Fruit fly (Drosophila melanogaster) whole organism, embryonic: Measurements from ENCODE around the gene sesB.

Experiments
- Atf6 ChIP-seq: fragments of 200-800 bp; sonication (Bioruptor generic); IDR thresholded peaks from 2 replicates; pipeline ENCODE4 v1.3.6; 2022; ENCODE audit warnings: missing biosample characterization, missing genetic modification characterization
- CG11247 ChIP-seq: fragments of 200-800 bp; sonication (Bioruptor generic); IDR thresholded peaks from 2 replicates; pipeline ENCODE4 v1.3.6; 2022; ENCODE audit warnings: missing biosample characterization, missing genetic modification characterization
- CG13775 ChIP-seq: fragments of 200-800 bp; sonication (Bioruptor generic); optimal IDR thresholded peaks from 3 replicates; lab custom pipeline; 2017; ENCODE audit warnings: missing biosample characterization, mild to moderate bottlenecking, missing genetic modification characterization
- CG14667 ChIP-seq: fragments of 200-800 bp; sonication (Bioruptor generic); IDR thresholded peaks from 2 replicates; pipeline ENCODE4 v1.3.6; 2022; ENCODE audit warnings: missing biosample characterization, missing genetic modification characterization
- CG1602 ChIP-seq: fragments of 200-800 bp; sonication (Bioruptor generic); optimal IDR thresholded peaks from 3 replicates; lab custom pipeline; 2016; ENCODE audit warnings: missing biosample characterization, missing genetic modification characterization
- CG17568 ChIP-seq: fragments of 200-800 bp; sonication (Bioruptor generic); optimal IDR thresholded peaks from 2 replicates; lab custom pipeline; 2018; ENCODE audit warnings: missing biosample characterization, mild to moderate bottlenecking, missing genetic modification characterization, moderate library complexity
- CG18011 ChIP-seq: fragments of 200-800 bp; sonication (Bioruptor generic); optimal IDR thresholded peaks from 2 replicates; lab custom pipeline; 2017; ENCODE audit warnings: missing biosample characterization, missing genetic modification characterization, mild to moderate bottlenecking, moderate library complexity, missing genotype
- CG2875 ChIP-seq: fragments of 200-800 bp; sonication (Bioruptor generic); optimal IDR thresholded peaks from 2 replicates; lab custom pipeline; 2017; ENCODE audit warnings: missing biosample characterization, mild to moderate bottlenecking, missing genetic modification characterization, missing genetic modification reagents
- CG3281 ChIP-seq: fragments of 200-800 bp; sonication (Bioruptor generic); optimal IDR thresholded peaks from 3 replicates; lab custom pipeline; 2017; ENCODE audit warnings: missing biosample characterization, mild to moderate bottlenecking, missing genetic modification characterization
- CG33557 ChIP-seq: fragments of 200-800 bp; sonication (Bioruptor generic); optimal IDR thresholded peaks from 2 replicates; lab custom pipeline; 2019; ENCODE audit warnings: missing biosample characterization, mild to moderate bottlenecking, missing genetic modification characterization, moderate library complexity
- CG43689 ChIP-seq: fragments of 200-800 bp; sonication (Bioruptor generic); IDR thresholded peaks from 2 replicates; pipeline ENCODE4 v1.3.6; 2022; ENCODE audit warnings: missing biosample characterization, missing genetic modification characterization
- CG4707 ChIP-seq: fragments of 200-800 bp; sonication (Bioruptor generic); optimal IDR thresholded peaks from 2 replicates; lab custom pipeline; 2018; ENCODE audit warnings: missing biosample characterization, mild to moderate bottlenecking, missing genetic modification characterization, moderate library complexity
- CG6175 ChIP-seq: fragments of 200-800 bp; sonication (Bioruptor generic); IDR thresholded peaks from 3 replicates; pipeline ENCODE4 v1.3.6; 2022; ENCODE audit warnings: missing biosample characterization, missing genetic modification characterization
- CG6813 ChIP-seq: fragments of 200-800 bp; sonication (Bioruptor generic); optimal IDR thresholded peaks from 2 replicates; lab custom pipeline; 2017; ENCODE audit warnings: missing biosample characterization, missing genetic modification characterization, mild to moderate bottlenecking, moderate library complexity, missing genetic modification reagents
- CG7987 ChIP-seq: fragments of 200-800 bp; sonication (Bioruptor generic); optimal IDR thresholded peaks from 2 replicates; lab custom pipeline; 2018; ENCODE audit warnings: missing biosample characterization, mild to moderate bottlenecking, missing genetic modification characterization, moderate library complexity
- CG8281 ChIP-seq: fragments of 200-800 bp; sonication (Bioruptor generic); optimal IDR thresholded peaks from 2 replicates; lab custom pipeline; 2018; ENCODE audit warnings: missing biosample characterization, mild to moderate bottlenecking, missing genetic modification characterization, moderate library complexity
- Chrac-16 ChIP-seq: fragments of 200-800 bp; sonication (Bioruptor generic); optimal IDR thresholded peaks from 3 replicates; lab custom pipeline; 2016; ENCODE audit warnings: missing biosample characterization, missing genetic modification characterization
- Deaf1 ChIP-seq: fragments of 200-800 bp; optimal IDR thresholded peaks from 3 replicates; lab custom pipeline; 2019; ENCODE audit warnings: missing biosample characterization, mild to moderate bottlenecking, missing genetic modification characterization, moderate library complexity
- E2f2 ChIP-seq: fragments of 200-800 bp; sonication (Bioruptor generic); IDR thresholded peaks from 2 replicates; pipeline ENCODE4 v1.3.6; 2022; ENCODE audit warnings: missing biosample characterization, missing genetic modification characterization
- Eip74EF ChIP-seq, 2 experiments: fragments of 200-800 bp in 1 of 2; fragments of >200 bp in 1 of 2; sonication (Bioruptor generic) in 1 of 2; optimal IDR thresholded peaks; 2 replicates each; lab custom pipeline; 2017 to 2019; ENCODE audit warnings: missing biosample characterization in 2 of 2, missing genetic modification characterization in 2 of 2, mild to moderate bottlenecking in 1 of 2, moderate library complexity in 1 of 2
- Fer1 ChIP-seq: fragments of 200-800 bp; sonication (Bioruptor generic); optimal IDR thresholded peaks from 2 replicates; lab custom pipeline; 2017; ENCODE audit warnings: missing biosample characterization, mild to moderate bottlenecking, missing genetic modification characterization
- Fer3 ChIP-seq: fragments of 200-800 bp; sonication (Bioruptor generic); optimal IDR thresholded peaks from 2 replicates; lab custom pipeline; 2018; ENCODE audit warnings: missing biosample characterization, mild to moderate bottlenecking, missing genetic modification characterization, moderate library complexity
- H2.0 ChIP-seq: fragments of 200-800 bp; sonication (Bioruptor generic); IDR thresholded peaks from 2 replicates; pipeline ENCODE4 v1.3.6; 2022; ENCODE audit warnings: missing biosample characterization, missing genetic modification characterization
- HHEX ChIP-seq: fragments of 200-800 bp; sonication (Bioruptor generic); optimal IDR thresholded peaks from 3 replicates; lab custom pipeline; 2017; ENCODE audit warnings: missing biosample characterization, mild to moderate bottlenecking, missing genetic modification characterization, missing genetic modification reagents
- Jarid2 ChIP-seq: fragments of 200-800 bp; sonication (Bioruptor generic); optimal IDR thresholded peaks from 3 replicates; lab custom pipeline; 2017; ENCODE audit warnings: mild to moderate bottlenecking, missing biosample characterization, missing genetic modification reagents, missing genetic modification characterization
- Lpt ChIP-seq: fragments of >200 bp; optimal IDR thresholded peaks from 2 replicates; lab custom pipeline; 2018; ENCODE audit warnings: missing biosample characterization, missing genetic modification characterization
- Med ChIP-seq: fragments of 200-800 bp; sonication (Bioruptor generic); peaks from one replicate; lab custom pipeline; 2016; ENCODE audit warnings: missing biosample characterization, missing genetic modification characterization, mild to moderate bottlenecking, inconsistent platforms, moderate library complexity
- NK7.1 ChIP-seq: fragments of 200-800 bp; sonication (Bioruptor generic); optimal IDR thresholded peaks from 3 replicates; lab custom pipeline; 2016; ENCODE audit warnings: missing biosample characterization, missing genetic modification characterization
- Sry-δ ChIP-seq: fragments of 200-800 bp; sonication (Bioruptor generic); optimal IDR thresholded peaks from 2 replicates; lab custom pipeline; 2016; ENCODE audit warnings: missing biosample characterization, missing genetic modification characterization
- btn ChIP-seq: fragments of 200-800 bp; sonication (Bioruptor generic); optimal IDR thresholded peaks from 2 replicates; lab custom pipeline; 2016; ENCODE audit warnings: missing biosample characterization, missing genetic modification characterization
- cwo ChIP-seq: fragments of 200-800 bp; sonication (Bioruptor generic); optimal IDR thresholded peaks from 3 replicates; lab custom pipeline; 2017; ENCODE audit warnings: missing biosample characterization, missing genetic modification characterization, mild to moderate bottlenecking, moderate library complexity, missing genetic modification reagents
- dmrt99B ChIP-seq: fragments of 200-800 bp; sonication (Bioruptor generic); optimal IDR thresholded peaks from 2 replicates; lab custom pipeline; 2018; ENCODE audit warnings: missing biosample characterization, mild to moderate bottlenecking, missing genetic modification characterization, moderate library complexity
- gcm2 ChIP-seq: fragments of 200-800 bp; sonication (Bioruptor generic); optimal IDR thresholded peaks from 2 replicates; lab custom pipeline; 2016; ENCODE audit warnings: missing biosample characterization, missing genetic modification characterization
- gsb-n ChIP-seq: fragments of 200-800 bp; sonication (Bioruptor generic); optimal IDR thresholded peaks from 3 replicates; lab custom pipeline; 2018; ENCODE audit warnings: missing biosample characterization, mild to moderate bottlenecking, missing genetic modification characterization
- hkb ChIP-seq, 2 experiments: fragments of 200-800 bp in 1 of 2; fragments of >200 bp in 1 of 2; sonication (Bioruptor generic) in 1 of 2; IDR thresholded peaks in 1 of 2; optimal IDR thresholded peaks in 1 of 2; 2 replicates each; pipeline versions ENCODE4 v1.3.6 to Lab custom; 2017 to 2022; ENCODE audit warnings: missing biosample characterization in 1 of 2, missing genetic modification characterization in 1 of 2
- nmo ChIP-seq: fragments of 200-800 bp; sonication (Bioruptor generic); optimal IDR thresholded peaks from 2 replicates; lab custom pipeline; 2018; ENCODE audit warnings: missing biosample characterization, mild to moderate bottlenecking, missing genetic modification characterization, moderate library complexity
- oc ChIP-seq: fragments of 200-800 bp; sonication (Bioruptor generic); optimal IDR thresholded peaks from 2 replicates; lab custom pipeline; 2018; ENCODE audit warnings: missing biosample characterization, mild to moderate bottlenecking, missing genetic modification characterization, moderate library complexity
- org-1 ChIP-seq: fragments of 200-800 bp; sonication (Bioruptor generic); optimal IDR thresholded peaks from 2 replicates; lab custom pipeline; 2017; ENCODE audit warnings: missing biosample characterization, missing genetic modification characterization
- pfk ChIP-seq: fragments of 200-800 bp; sonication (Bioruptor generic); optimal IDR thresholded peaks from 2 replicates; lab custom pipeline; 2018; ENCODE audit warnings: missing biosample characterization, mild to moderate bottlenecking, missing genetic modification characterization, moderate library complexity
- prd ChIP-seq, 3 experiments: fragments of >200 bp in 2 of 3; fragments of 200-800 bp in 1 of 3; sonication (Bioruptor generic) in 1 of 3; optimal IDR thresholded peaks in 2 of 3; IDR thresholded peaks in 1 of 3; 2 replicates in 2 of 3; 3 replicates in 1 of 3; pipeline versions ENCODE4 v1.3.6 to Lab custom; 2017 to 2022; ENCODE audit warnings: missing biosample characterization in 1 of 3, missing genetic modification characterization in 1 of 3
- pros ChIP-seq: fragments of 200-800 bp; sonication (Bioruptor generic); optimal IDR thresholded peaks from 3 replicates; lab custom pipeline; 2019; ENCODE audit warnings: missing biosample characterization, mild to moderate bottlenecking, missing genetic modification characterization, moderate library complexity
- sd ChIP-seq: fragments of 200-800 bp; sonication (Bioruptor generic); optimal IDR thresholded peaks from 3 replicates; lab custom pipeline; 2018; ENCODE audit warnings: missing biosample characterization, mild to moderate bottlenecking, missing genetic modification characterization, moderate library complexity
- sens ChIP-seq: fragments of 200-800 bp; sonication (Bioruptor generic); peaks from one replicate; lab custom pipeline; 2016; ENCODE audit warnings: missing biosample characterization, missing genetic modification characterization
- slbo ChIP-seq: fragments of 200-800 bp; sonication (Bioruptor generic); IDR thresholded peaks from 2 replicates; pipeline ENCODE4 v1.3.6; 2022; ENCODE audit warnings: missing biosample characterization, missing genetic modification characterization
- tio ChIP-seq: fragments of 200-800 bp; sonication (Bioruptor generic); optimal IDR thresholded peaks from 2 replicates; lab custom pipeline; 2017; ENCODE audit warnings: missing biosample characterization, missing genetic modification characterization, inconsistent platforms
- zfh1 ChIP-seq: fragments of 200-800 bp; sonication (Bioruptor generic); IDR thresholded peaks from 3 replicates; pipeline ENCODE4 v1.3.6; 2022; ENCODE audit warnings: missing biosample characterization, missing genetic modification characterization
- zfh2 ChIP-seq: fragments of 200-800 bp; sonication (Bioruptor generic); optimal IDR thresholded peaks from 2 replicates; lab custom pipeline; 2016; ENCODE audit warnings: missing biosample characterization, missing genetic modification characterization

The sesB gene

dm6 chrX:10732733-10733455 lies 53.9 kb downstream of the sesB start (continued):
- TF ChIP-seq CG7987 (GFP tag; lab: Kevin White, UChicago), result peak; percentile 8
- no peak for TF ChIP-seq prd (optimal IDR thresholded peaks at IDR 0.05; lab: Kevin White, UChicago)
- no peak for TF ChIP-seq prd (GFP tag; IDR thresholded peaks at IDR 0.05; lab: Robert Waterston, UW)
- no peak for TF ChIP-seq gcm2 (GFP tag; lab: Kevin White, UChicago)
- peak; percentile 56 for TF ChIP-seq sens (GFP tag; lab: Kevin White, UChicago)
- TF ChIP-seq Fer1, result peak; percentile 20
- TF ChIP-seq CG17568 (GFP tag; lab: Kevin White, UChicago), result peak; percentile 8
- TF ChIP-seq Eip74EF (GFP tag; optimal IDR thresholded peaks at IDR 0.05; lab: Kevin White, UChicago), result peak in 1 of 2 experiments; percentile 37
- peak; percentile 30 for TF ChIP-seq CG6813
- TF ChIP-seq Chrac-16 (GFP tag; lab: Kevin White, UChicago), result no peak
- TF ChIP-seq pros (GFP tag; lab: Kevin White, UChicago), result peak; percentile 81
- no peak for TF ChIP-seq Jarid2
- peak; percentile 1 for TF ChIP-seq dmrt99B
- TF ChIP-seq Med (GFP tag; lab: Kevin White, UChicago), result peak; percentile 73
- TF ChIP-seq sd (tag; lab: Kevin White, UChicago), result peak; percentile 27
- TF ChIP-seq CG6175 (GFP tag; lab: Robert Waterston, UW), result no peak

dm6 chrX:10731801-10732200 lies 55.0 kb downstream of the sesB start:
- TF ChIP-seq oc (peak; percentile 46), CG33557 (GFP tag; lab: Kevin White, UChicago) (peak; percentile 30), Sry-δ (peak; percentile 12), CG8281 (peak; percentile 21), NK7.1 (peak; percentile 10), CG13775 (GFP tag; lab: Kevin White, UChicago) (peak; percentile 46), Lpt (no peak), pros (GFP tag; lab: Kevin White, UChicago) (peak; percentile 64), tio (peak; percentile 32), cwo (peak; percentile 56), CG4707 (GFP tag; lab: Kevin White, UChicago) (no peak), HHEX (GFP tag; lab: Kevin White, UChicago) (peak; percentile 52), hkb (optimal IDR thresholded peaks at IDR 0.05; lab: Kevin White, UChicago) (no peak), hkb (GFP tag; IDR thresholded peaks at IDR 0.05; lab: Robert Waterston, UW) (peak; percentile 67), org-1 (GFP tag; lab: Kevin White, UChicago) (peak; percentile 18), Deaf1 (tag; lab: Kevin White, UChicago) (peak; percentile 36), CG18011 (GFP tag; lab: Kevin White, UChicago) (peak; percentile 6), CG11247 (GFP tag; lab: Robert Waterston, UW) (no peak), gsb-n (peak; percentile 59), Atf6 (GFP tag; lab: Robert Waterston, UW) (peak; percentile 77), H2.0 (GFP tag; lab: Robert Waterston, UW) (0 out of 2 replicates have a peak, but pooled peaks have one; percentile 16), CG3281 (GFP tag; lab: Kevin White, UChicago) (peak; percentile 58), nmo (GFP tag; lab: Kevin White, UChicago) (peak; percentile 60), CG2875 (GFP tag; lab: Kevin White, UChicago) (peak; percentile 9), CG14667 (no peak), zfh2 (GFP tag; lab: Kevin White, UChicago) (no peak), CG43689 (GFP tag; lab: Robert Waterston, UW) (no peak), CG1602 (GFP tag; lab: Kevin White, UChicago) (peak; percentile 46), slbo (GFP tag; lab: Robert Waterston, UW) (peak; percentile 49), Med (GFP tag; lab: Kevin White, UChicago) (peak; percentile 44), btn (no peak), Fer3 (peak; percentile 67), E2f2 (GFP tag; lab: Robert Waterston, UW) (peak; percentile 23; the same call in 1 of the 2 replicates), zfh1 (0 out of 3 replicates have a peak, but pooled peaks have one; percentile 17), pfk (no peak)
